Fruit fly (Drosophila melanogaster): ENCODE data around the gene CG11899.

Gene CG11899

DNA sequence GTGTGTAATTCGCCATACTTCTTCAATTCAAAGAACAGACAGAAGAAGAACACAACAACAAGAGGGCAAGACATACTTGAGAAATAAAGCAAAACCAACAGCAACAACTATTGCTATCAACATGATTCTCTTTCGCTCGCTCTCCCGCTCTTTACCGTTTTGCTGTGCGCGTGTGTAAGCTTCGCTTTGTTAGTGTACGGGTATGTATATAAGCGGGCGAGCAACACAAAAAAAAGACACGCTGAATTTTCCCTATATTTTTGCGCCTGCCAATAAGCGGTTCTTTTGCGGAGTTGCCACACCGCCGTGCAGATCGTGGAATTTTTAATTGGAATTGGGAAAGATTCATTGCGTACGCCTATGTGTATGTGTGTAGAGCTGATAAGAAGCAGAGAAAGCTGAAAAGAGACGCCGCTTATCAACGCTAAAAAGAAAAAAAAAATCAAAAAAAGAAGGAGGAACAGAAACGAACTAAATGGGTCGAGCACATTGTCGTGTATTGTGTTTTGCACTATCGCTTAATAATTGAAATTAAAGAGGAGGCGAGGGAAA lies 14.8 kb downstream of the CG11899 start (continued):
- peak; percentile 55 for TF ChIP-seq Med (GFP tag)
- TF ChIP-seq CG6254 (GFP tag; optimal IDR thresholded peaks at IDR 0.05), result no peak

- TF ChIP-seq ERR (GFP tag; optimal IDR thresholded peaks at IDR 0.05), result no peak
- no peak for TF ChIP-seq HmgZ (tag; optimal IDR thresholded peaks at IDR 0.05)
- TF ChIP-seq otp (GFP tag; IDR thresholded peaks at IDR 0.05), result no peak
- no peak for TF ChIP-seq Ptx1 (GFP tag; IDR thresholded peaks at IDR 0.05)
- peak; percentile 81 for TF ChIP-seq CG11696 (GFP tag; IDR thresholded peaks at IDR 0.05)
- no peak for TF ChIP-seq Bteb2 (GFP tag; optimal IDR thresholded peaks at IDR 0.05)
- TF ChIP-seq sqz (GFP tag; optimal IDR thresholded peaks at IDR 0.05), result peak; percentile 40
- TF ChIP-seq Meics (GFP tag; optimal IDR thresholded peaks at IDR 0.05), result peak; percentile 12
- TF ChIP-seq Hr51 (GFP tag; optimal IDR thresholded peaks at IDR 0.05), result peak in 1 of 2 experiments; percentile 10
- no peak for TF ChIP-seq vfl (GFP tag; optimal IDR thresholded peaks at IDR 0.05)
- TF ChIP-seq CG2120 (GFP tag; optimal IDR thresholded peaks at IDR 0.05), result peak; percentile 26
- TF ChIP-seq Lim3 (GFP tag; IDR thresholded peaks at IDR 0.05), result no peak
- no peak for TF ChIP-seq D19A (tag; optimal IDR thresholded peaks at IDR 0.05)
- no peak for TF ChIP-seq Fer2 (tag; optimal IDR thresholded peaks at IDR 0.05)
- TF ChIP-seq zfh2 (GFP tag; optimal IDR thresholded peaks at IDR 0.05), result no peak
- 0 out of 2 replicates have a peak, but pooled peaks have one; percentile 18 for TF ChIP-seq stc (GFP tag; IDR thresholded peaks at IDR 0.05)
- no peak for TF ChIP-seq CG5180 (GFP tag; optimal IDR thresholded peaks at IDR 0.05)
- no peak for TF ChIP-seq CG6654 (GFP tag; optimal IDR thresholded peaks at IDR 0.05)
- peak; percentile 14 for TF ChIP-seq CG3281 (GFP tag; optimal IDR thresholded peaks at IDR 0.05)
- TF ChIP-seq tio (GFP tag; optimal IDR thresholded peaks at IDR 0.05), result no peak
- no peak for TF ChIP-seq odd (GFP tag; optimal IDR thresholded peaks at IDR 0.05)
- TF ChIP-seq CG11504 (tag; optimal IDR thresholded peaks at IDR 0.05), result peak; percentile 46
- TF ChIP-seq twi (tag; optimal IDR thresholded peaks at IDR 0.05), result no peak
- TF ChIP-seq D19B (GFP tag; optimal IDR thresholded peaks at IDR 0.05), result no peak
- TF ChIP-seq Antp (GFP tag; optimal IDR thresholded peaks at IDR 0.05), result no peak
- TF ChIP-seq croc (GFP tag; conservative IDR thresholded peaks at IDR 0.05), result no peak
- peak; percentile 14 for TF ChIP-seq gsb-n (tag; optimal IDR thresholded peaks at IDR 0.05)
- TF ChIP-seq en (GFP tag; optimal IDR thresholded peaks at IDR 0.05), result no peak
- TF ChIP-seq CG18262 (tag; optimal IDR thresholded peaks at IDR 0.05), result peak; percentile 2
- TF ChIP-seq CG15514 (GFP tag; optimal IDR thresholded peaks at IDR 0.05), result no peak
- TF ChIP-seq dati (GFP tag; IDR thresholded peaks at IDR 0.05), result no peak
- no peak for TF ChIP-seq MBD-R2 (GFP tag; IDR thresholded peaks at IDR 0.05)
- peak; percentile 40; the same call in 2 of the 3 replicates for TF ChIP-seq row (GFP tag; IDR thresholded peaks at IDR 0.05)
- no peak for TF ChIP-seq CG2202 (tag; optimal IDR thresholded peaks at IDR 0.05)
- TF ChIP-seq Ssrp (tag; optimal IDR thresholded peaks at IDR 0.05), result no peak
- no peak for TF ChIP-seq Doc2 (GFP tag; IDR thresholded peaks at IDR 0.05)
- peak; percentile 28 for TF ChIP-seq dmrt99B (tag; optimal IDR thresholded peaks at IDR 0.05)
- TF ChIP-seq MTF-1 (GFP tag; optimal IDR thresholded peaks at IDR 0.05; ENCODE audit: borderline replicate concordance), result no peak
- TF ChIP-seq unpg (GFP tag; optimal IDR thresholded peaks at IDR 0.05), result peak; percentile 28
- no peak for TF ChIP-seq sr (GFP tag; IDR thresholded peaks at IDR 0.05)
- no peak for TF ChIP-seq CG17612 (GFP tag; IDR thresholded peaks at IDR 0.05)
- peak; percentile 11 for TF ChIP-seq CG7839 (tag; optimal IDR thresholded peaks at IDR 0.05)
- TF ChIP-seq pros (GFP tag; optimal IDR thresholded peaks at IDR 0.05), result no peak
- no peak for TF ChIP-seq CG7786 (GFP tag; optimal IDR thresholded peaks at IDR 0.05)
- TF ChIP-seq CG18476 (GFP tag; optimal IDR thresholded peaks at IDR 0.05), result no peak
These were observed 15.6 kb downstream of the CG11899 start for dm6 chr3R:29215652-29216483.

Measured in whole organism, embryonic.